Fruit fly (Drosophila melanogaster) whole organism, wandering third instar larva: Measurements from ENCODE around the gene cnc.

Experiments
- Abd-B ChIP-seq: fragments of >200 bp; optimal IDR thresholded peaks from 2 replicates; lab custom pipeline; 2017; ENCODE audit warnings: missing biosample characterization, missing genetic modification characterization
- CG32264 ChIP-seq: fragments of 200-800 bp; sonication (Bioruptor generic); optimal IDR thresholded peaks from 2 replicates; lab custom pipeline; 2016; ENCODE audit warnings: missing biosample characterization, missing genetic modification characterization
- CG9705 ChIP-seq: fragments of 200-800 bp; sonication (Bioruptor generic); optimal IDR thresholded peaks from 2 replicates; lab custom pipeline; 2018; ENCODE audit warnings: missing biosample characterization, mild to moderate bottlenecking, missing genetic modification characterization
- CrebA ChIP-seq: fragments of 200-800 bp; sonication (Bioruptor generic); optimal IDR thresholded peaks from 2 replicates; lab custom pipeline; 2016; ENCODE audit warnings: missing biosample characterization, mild to moderate bottlenecking, missing genetic modification characterization, borderline replicate concordance
- Dfd ChIP-seq: fragments of >200 bp; optimal IDR thresholded peaks from 2 replicates; lab custom pipeline; 2017; ENCODE audit warnings: missing biosample characterization, missing genetic modification characterization
- Dif ChIP-seq: fragments of 200-275, 200-300 bp; sonication (Bioruptor generic); optimal IDR thresholded peaks from 2 replicates; lab custom pipeline; 2018; ENCODE audit warnings: missing biosample characterization, missing genetic modification characterization; ENCODE audit not compliant: partially characterized antibody
- GATAd ChIP-seq: sonication (Bioruptor generic); optimal IDR thresholded peaks from 2 replicates; lab custom pipeline; 2016; ENCODE audit warnings: missing biosample characterization, missing genetic modification characterization
- HLH106 ChIP-seq: fragments of 200-800 bp; optimal IDR thresholded peaks from 3 replicates; lab custom pipeline; 2019; ENCODE audit warnings: missing biosample characterization, mild to moderate bottlenecking, missing genetic modification characterization, moderate library complexity
- Hr78 ChIP-seq: fragments of >200 bp; optimal IDR thresholded peaks from 2 replicates; lab custom pipeline; 2017; ENCODE audit warnings: missing biosample characterization, missing genetic modification characterization
- Hr83 ChIP-seq: fragments of 200-300 bp; sonication (Bioruptor generic); optimal IDR thresholded peaks from 2 replicates; lab custom pipeline; 2016; ENCODE audit warnings: missing biosample characterization, mild to moderate bottlenecking, missing genetic modification characterization, moderate library complexity; ENCODE audit not compliant: poor library complexity, severe bottlenecking
- Jra ChIP-seq: sonication (Bioruptor generic); optimal IDR thresholded peaks from 2 replicates; lab custom pipeline; 2016; ENCODE audit warnings: missing biosample characterization, missing genetic modification characterization
- Mio ChIP-seq: sonication (Bioruptor generic); optimal IDR thresholded peaks from 2 replicates; lab custom pipeline; 2016; ENCODE audit warnings: missing biosample characterization, missing genetic modification characterization
- OdsH ChIP-seq: fragments of 200-800 bp; sonication (Bioruptor generic); optimal IDR thresholded peaks from 2 replicates; lab custom pipeline; 2016; ENCODE audit warnings: missing biosample characterization, mild to moderate bottlenecking, missing genetic modification characterization
- Vsx2 ChIP-seq: fragments of 200-300, 225-300 bp; sonication (Bioruptor generic); optimal IDR thresholded peaks from 2 replicates; lab custom pipeline; 2018; ENCODE audit warnings: missing biosample characterization, missing genetic modification characterization; ENCODE audit not compliant: partially characterized antibody
- br ChIP-seq: fragments of 200-800 bp; sonication (Bioruptor generic); optimal IDR thresholded peaks from 2 replicates; lab custom pipeline; 2016; ENCODE audit warnings: missing biosample characterization, missing genetic modification characterization
- dl ChIP-seq, 2 experiments: fragments of 175-275, 200-275 bp in 1 of 2; fragments of 200-275 bp in 1 of 2; sonication (Bioruptor generic); optimal IDR thresholded peaks; lab custom pipeline; 2018; ENCODE audit warnings: mild to moderate bottlenecking in 2 of 2, missing biosample characterization in 2 of 2, missing genetic modification characterization in 2 of 2, moderate library complexity in 2 of 2; ENCODE audit not compliant: partially characterized antibody in 2 of 2, insufficient read depth in 1 of 2
- dmrt93B ChIP-seq: fragments of 200-800 bp; sonication (Bioruptor generic); optimal IDR thresholded peaks from 2 replicates; lab custom pipeline; 2018; ENCODE audit warnings: missing biosample characterization, mild to moderate bottlenecking, missing genetic modification characterization
- dsf ChIP-seq: sonication (Bioruptor generic); optimal IDR thresholded peaks from 2 replicates; lab custom pipeline; 2016; ENCODE audit warnings: missing biosample characterization, missing genetic modification characterization, borderline replicate concordance
- ey ChIP-seq: fragments of 200-800 bp; sonication (Bioruptor generic); optimal IDR thresholded peaks from 2 replicates; lab custom pipeline; 2016; ENCODE audit warnings: missing biosample characterization, missing genetic modification characterization
- fru ChIP-seq: fragments of 200-800 bp; sonication (Bioruptor generic); optimal IDR thresholded peaks from 3 replicates; lab custom pipeline; 2016; ENCODE audit warnings: missing biosample characterization, mild to moderate bottlenecking, missing genetic modification characterization
- h ChIP-seq: fragments of 200-800 bp; sonication (Bioruptor generic); optimal IDR thresholded peaks from 3 replicates; lab custom pipeline; 2016; ENCODE audit warnings: missing biosample characterization, mild to moderate bottlenecking, missing genetic modification characterization
- jim ChIP-seq: fragments of 175-275, 200-325 bp; sonication (Bioruptor generic); optimal IDR thresholded peaks from 2 replicates; lab custom pipeline; 2016; ENCODE audit warnings: missing biosample characterization, mild to moderate bottlenecking, missing genetic modification characterization
- lola ChIP-seq: fragments of >200 bp; optimal IDR thresholded peaks from 2 replicates; lab custom pipeline; 2017; ENCODE audit warnings: missing biosample characterization, missing genetic modification characterization
- pan ChIP-seq: fragments of >200 bp; optimal IDR thresholded peaks from 2 replicates; lab custom pipeline; 2017
- psq ChIP-seq: fragments of 200-800 bp; sonication (Bioruptor generic); optimal IDR thresholded peaks from 3 replicates; lab custom pipeline; 2017; ENCODE audit warnings: missing biosample characterization, mild to moderate bottlenecking, missing genetic modification characterization, moderate library complexity
- rgr ChIP-seq: fragments of 200-800 bp; sonication (Bioruptor generic); optimal IDR thresholded peaks from 3 replicates; lab custom pipeline; 2016; ENCODE audit warnings: missing biosample characterization, mild to moderate bottlenecking, missing genetic modification characterization
- sv ChIP-seq: fragments of 200-800 bp; sonication (Bioruptor generic); optimal IDR thresholded peaks from 3 replicates; lab custom pipeline; 2016; ENCODE audit warnings: missing biosample characterization, missing genetic modification characterization
- woc ChIP-seq: sonication (Bioruptor generic); optimal IDR thresholded peaks from 2 replicates; lab custom pipeline; 2016; ENCODE audit warnings: missing biosample characterization, mild to moderate bottlenecking, missing genetic modification characterization

cnc gene

DNA sequence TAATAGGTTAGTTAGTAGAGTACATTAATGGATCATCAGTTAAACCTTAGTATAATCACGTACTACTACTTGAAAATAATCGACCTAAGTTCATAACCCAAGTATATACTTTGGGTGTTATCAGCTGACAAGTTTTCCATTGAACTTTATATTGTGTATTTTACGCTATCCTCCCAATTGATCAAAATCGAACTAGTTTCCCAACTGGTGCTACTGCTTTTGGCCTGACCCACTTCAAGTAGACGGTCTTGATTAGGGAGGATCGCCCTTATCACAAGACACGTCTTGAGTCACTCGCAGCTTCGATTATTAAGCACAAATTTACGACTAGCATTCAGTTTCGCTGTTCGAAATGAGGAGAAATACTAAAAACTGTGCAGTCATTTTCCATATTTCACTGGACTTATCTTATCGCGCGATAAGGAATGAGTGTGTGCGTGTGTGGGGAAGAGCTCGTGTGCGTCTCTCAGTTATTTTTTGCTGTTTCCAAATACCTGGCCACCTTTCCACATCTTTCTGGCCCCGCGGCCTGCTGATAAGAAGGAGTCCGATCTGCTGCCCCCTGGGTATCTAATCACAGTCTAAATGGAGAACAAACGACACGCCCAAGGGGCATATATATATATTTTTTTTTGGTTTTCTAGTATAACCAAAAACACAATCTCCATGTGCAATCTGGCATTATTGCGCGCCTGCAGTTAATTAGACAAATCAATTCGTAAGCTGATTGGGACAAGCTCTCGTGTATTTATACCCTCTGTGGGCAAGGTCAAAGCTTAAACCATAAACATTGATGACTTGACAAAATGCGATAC is 37.2 kb downstream of the cnc start:
- peak; percentile 7 for TF ChIP-seq Hr83 (GFP tag; lab: Kevin White, UChicago)
- no peak for TF ChIP-seq jim (GFP tag; lab: Kevin White, UChicago)
- no peak for TF ChIP-seq pan (lab: Kevin White, UChicago)
- TF ChIP-seq, all 38 proteins: peak for 1

DNA sequence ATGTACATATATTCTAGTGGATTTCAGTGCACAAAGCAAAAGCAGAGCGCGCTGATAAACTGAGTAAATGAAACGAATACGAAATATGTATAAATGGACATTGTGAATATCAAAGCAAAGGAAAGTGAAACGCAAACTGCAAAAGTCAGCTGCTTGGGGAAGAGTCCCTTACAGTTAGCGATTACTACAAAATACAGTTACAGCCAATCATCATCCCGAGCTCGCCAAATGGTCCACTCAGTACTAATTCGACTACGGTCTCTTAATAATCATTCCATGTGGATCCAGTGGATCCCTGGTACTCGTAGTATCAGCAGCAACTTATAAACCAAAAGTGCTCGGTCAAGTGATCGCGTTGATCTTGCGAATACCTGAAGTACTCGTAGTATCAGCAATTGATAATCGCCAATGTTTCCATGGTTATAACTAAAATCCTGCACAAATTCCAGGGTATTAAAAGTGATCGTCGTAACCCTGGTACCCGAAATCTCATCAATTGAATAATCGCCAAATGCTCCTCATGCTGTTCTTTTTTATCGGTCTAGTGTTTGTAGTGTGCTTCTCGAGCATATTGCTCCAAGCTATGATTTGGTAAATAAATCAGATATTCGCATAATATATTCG is 44.7 kb downstream of the cnc start:
- TF ChIP-seq sv (GFP tag; lab: Kevin White, UChicago) (no peak), fru (GFP tag; lab: Kevin White, UChicago) (no peak), OdsH (GFP tag; lab: Kevin White, UChicago) (no peak), Mio (GFP tag; lab: Kevin White, UChicago) (no peak), CrebA (no peak), CG9705 (GFP tag; lab: Kevin White, UChicago) (no peak), ey (GFP tag; lab: Kevin White, UChicago) (no peak), dl (GFP tag; optimal IDR thresholded peaks at IDR 0.05; lab: Kevin White, UChicago; ENCODE audit: insufficient read depth in 1 of 2, partially characterized antibody in 2 of 2) (no peak), Jra (no peak), Hr78 (GFP tag; lab: Kevin White, UChicago) (no peak), woc (GFP tag; lab: Kevin White, UChicago) (no peak), dmrt93B (GFP tag; lab: Kevin White, UChicago) (no peak), lola (GFP tag; lab: Kevin White, UChicago) (no peak), CG32264 (GFP tag; lab: Kevin White, UChicago) (no peak), GATAd (no peak), Vsx2 (GFP tag; lab: Kevin White, UChicago) (no peak)
- TF ChIP-seq, all 38 proteins: peak for 0

DNA sequence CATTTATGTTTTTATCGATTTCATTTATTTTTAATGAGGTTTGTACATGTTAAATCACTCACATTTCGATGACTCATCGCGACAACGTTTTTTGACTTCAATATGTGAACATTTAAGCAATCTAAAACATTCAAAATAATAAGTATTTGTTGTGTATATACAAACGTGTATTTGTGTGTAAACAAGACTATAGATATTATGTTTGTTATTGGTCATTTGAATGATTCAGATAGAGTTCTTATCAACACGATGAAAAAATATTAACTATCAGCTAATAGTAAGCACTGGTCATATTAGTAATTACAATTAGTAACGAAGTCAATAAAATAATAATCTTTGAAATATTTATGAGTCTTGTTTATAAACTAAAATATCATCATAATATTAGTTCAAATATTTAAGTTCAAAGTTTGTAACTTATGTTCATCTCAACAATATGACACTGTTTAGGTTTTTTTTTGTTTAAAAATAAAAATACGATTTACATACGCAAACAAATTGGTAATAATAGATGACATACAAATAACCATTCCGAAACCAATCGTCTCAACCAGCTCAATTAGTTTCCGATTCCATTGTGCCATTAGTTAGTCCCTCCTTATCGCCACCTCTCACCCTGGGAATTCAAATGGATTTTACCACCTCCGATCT is 45.4 kb downstream of the cnc start:
- TF ChIP-seq dmrt93B (GFP tag; lab: Kevin White, UChicago) (no peak), Dfd (GFP tag; lab: Kevin White, UChicago) (no peak), OdsH (GFP tag; lab: Kevin White, UChicago) (no peak), psq (no peak), pan (lab: Kevin White, UChicago) (no peak), Abd-B (GFP tag; lab: Kevin White, UChicago) (no peak), HLH106 (tag; lab: Kevin White, UChicago) (no peak), Vsx2 (GFP tag; lab: Kevin White, UChicago) (no peak), dl (GFP tag; optimal IDR thresholded peaks at IDR 0.05; lab: Kevin White, UChicago; ENCODE audit: insufficient read depth in 1 of 2, partially characterized antibody in 2 of 2) (no peak), CG32264 (GFP tag; lab: Kevin White, UChicago) (no peak), dsf (no peak), rgr (GFP tag; lab: Kevin White, UChicago) (no peak)

DNA sequence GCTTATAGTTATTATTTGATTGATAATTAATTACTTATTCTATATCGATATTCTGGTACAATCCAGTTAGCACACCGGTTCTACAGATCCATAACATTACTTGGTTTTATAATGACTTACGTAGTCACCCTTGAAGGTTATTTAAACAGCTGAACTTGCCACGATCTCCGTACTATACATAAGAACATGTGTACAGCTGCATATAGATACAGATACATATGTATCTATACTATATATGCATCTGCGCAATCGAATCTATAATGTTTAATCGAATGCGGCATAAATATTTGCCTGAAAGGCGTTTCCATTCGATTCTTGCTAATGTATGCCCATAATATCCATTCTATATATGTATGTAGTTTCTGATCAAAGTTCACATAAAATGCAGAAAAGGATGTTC is 47.2 kb downstream of the cnc start:
- TF ChIP-seq HLH106 (tag; lab: Kevin White, UChicago): no peak
- TF ChIP-seq br (GFP tag; lab: Kevin White, UChicago): no peak
- peak; percentile 82 for TF ChIP-seq Hr83 (GFP tag; lab: Kevin White, UChicago)
- no peak for TF ChIP-seq OdsH (GFP tag; lab: Kevin White, UChicago)
- TF ChIP-seq Jra: peak; percentile 23
- TF ChIP-seq dmrt93B (GFP tag; lab: Kevin White, UChicago): no peak

DNA sequence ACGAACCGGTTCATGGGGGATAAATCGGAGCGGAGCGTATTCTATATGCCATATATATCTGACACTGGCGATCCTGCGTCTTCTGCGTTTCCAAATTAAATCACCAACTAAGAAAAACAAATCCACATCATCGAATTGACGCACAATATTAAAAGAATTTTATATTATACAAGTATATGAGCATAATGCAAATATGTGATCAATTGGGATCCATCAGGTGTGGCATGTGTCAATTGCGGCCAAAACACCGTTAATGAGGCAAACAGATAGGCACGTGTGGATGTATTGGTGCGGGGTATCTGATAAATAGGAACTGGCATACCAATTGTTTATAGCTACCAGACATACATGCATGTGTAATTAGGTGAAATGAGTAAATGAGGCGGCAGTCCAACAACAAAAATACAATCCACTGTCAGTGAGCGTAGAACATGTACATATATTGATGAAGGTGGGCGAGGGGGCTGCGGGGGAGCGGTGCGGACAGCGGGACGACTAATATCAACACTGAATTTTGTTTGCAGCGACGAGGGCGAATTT is 48.4 kb downstream of the cnc start:
- TF ChIP-seq Vsx2 (GFP tag; lab: Kevin White, UChicago) (no peak), h (peak; percentile 14), OdsH (GFP tag; lab: Kevin White, UChicago) (no peak), Dif (GFP tag; lab: Kevin White, UChicago) (no peak)
